Fruit fly (Drosophila melanogaster) whole organism, embryonic: Measurements from ENCODE around the gene RluA-1.

Source experiments
- Aef1 ChIP-seq: fragments of 200-800 bp; sonication (Bioruptor generic); IDR thresholded peaks from 3 replicates; pipeline ENCODE4 v1.3.6; 2022; ENCODE audit warnings: missing biosample characterization, missing genetic modification characterization
- Blimp-1 ChIP-seq: fragments of 200-800 bp; sonication (Bioruptor generic); optimal IDR thresholded peaks from 3 replicates; lab custom pipeline; 2018; ENCODE audit warnings: missing biosample characterization, missing genetic modification characterization, mild to moderate bottlenecking, moderate library complexity, missing genetic modification reagents
- CG11085 ChIP-seq: fragments of 200-800 bp; sonication (Bioruptor generic); IDR thresholded peaks from 2 replicates; pipeline ENCODE4 v1.3.6; 2022; ENCODE audit warnings: missing biosample characterization, missing genetic modification characterization
- CG12299 ChIP-seq: fragments of 200-800 bp; sonication (Bioruptor generic); optimal IDR thresholded peaks from 2 replicates; lab custom pipeline; 2018; ENCODE audit warnings: missing biosample characterization, mild to moderate bottlenecking, missing genetic modification characterization
- CG12391 ChIP-seq: fragments of 200-800 bp; sonication (Bioruptor generic); optimal IDR thresholded peaks from 3 replicates; lab custom pipeline; 2018; ENCODE audit warnings: missing biosample characterization, mild to moderate bottlenecking, missing genetic modification characterization, moderate library complexity
- CG13775 ChIP-seq: fragments of 200-800 bp; sonication (Bioruptor generic); optimal IDR thresholded peaks from 3 replicates; lab custom pipeline; 2017; ENCODE audit warnings: missing biosample characterization, mild to moderate bottlenecking, missing genetic modification characterization
- CG15696 ChIP-seq: fragments of 200-800 bp; sonication (Bioruptor generic); optimal IDR thresholded peaks from 2 replicates; lab custom pipeline; 2019; ENCODE audit warnings: missing biosample characterization, mild to moderate bottlenecking, missing genetic modification characterization, moderate library complexity
- CG1603 ChIP-seq: fragments of 200-800 bp; sonication (Bioruptor generic); optimal IDR thresholded peaks from 2 replicates; lab custom pipeline; 2019; ENCODE audit warnings: missing biosample characterization, mild to moderate bottlenecking, missing genetic modification characterization, moderate library complexity
- CG16779 ChIP-seq: fragments of 200-800 bp; sonication (Bioruptor generic); IDR thresholded peaks from 2 replicates; pipeline ENCODE4 v1.3.6; 2022; ENCODE audit warnings: missing biosample characterization, missing genetic modification characterization
- CG16863 ChIP-seq: fragments of 200-800 bp; sonication (Bioruptor generic); optimal IDR thresholded peaks from 3 replicates; lab custom pipeline; 2016; ENCODE audit warnings: missing biosample characterization, missing genetic modification characterization
- CG17186 ChIP-seq: fragments of 200-800 bp; sonication (Bioruptor generic); optimal IDR thresholded peaks from 3 replicates; lab custom pipeline; 2017; ENCODE audit warnings: missing biosample characterization, missing genetic modification reagents, missing genetic modification characterization
- CG17802 ChIP-seq: fragments of 200-800 bp; sonication (Bioruptor generic); optimal IDR thresholded peaks from 2 replicates; lab custom pipeline; 2018; ENCODE audit warnings: missing biosample characterization, mild to moderate bottlenecking, missing genetic modification characterization, moderate library complexity
- CG2202 ChIP-seq: fragments of 200-800 bp; sonication (Bioruptor generic); optimal IDR thresholded peaks from 2 replicates; lab custom pipeline; 2018; ENCODE audit warnings: missing biosample characterization, mild to moderate bottlenecking, missing genetic modification characterization
- CG2678 ChIP-seq: fragments of 200-800 bp; sonication (Bioruptor generic); optimal IDR thresholded peaks from 3 replicates; lab custom pipeline; 2019; ENCODE audit warnings: missing biosample characterization, mild to moderate bottlenecking, missing genetic modification characterization, moderate library complexity
- CG32767 ChIP-seq: fragments of 200-800 bp; sonication (Bioruptor generic); IDR thresholded peaks from 2 replicates; pipeline ENCODE4 v1.3.6; 2022; ENCODE audit warnings: missing biosample characterization, missing genetic modification characterization
- CG32772 ChIP-seq: fragments of 200-800 bp; sonication (Bioruptor generic); IDR thresholded peaks from 2 replicates; pipeline ENCODE4 v1.3.6; 2022; ENCODE audit warnings: missing biosample characterization, missing genetic modification characterization
- CG3281 ChIP-seq: fragments of 200-800 bp; sonication (Bioruptor generic); optimal IDR thresholded peaks from 3 replicates; lab custom pipeline; 2017; ENCODE audit warnings: missing biosample characterization, mild to moderate bottlenecking, missing genetic modification characterization
- CG3847 ChIP-seq: fragments of 200-800 bp; sonication (Bioruptor generic); IDR thresholded peaks from 2 replicates; pipeline ENCODE4 v1.3.6; 2022; ENCODE audit warnings: missing biosample characterization, missing genetic modification characterization
- CG5953 ChIP-seq: fragments of 200-800 bp; sonication (Bioruptor generic); IDR thresholded peaks from 2 replicates; pipeline ENCODE4 v1.3.6; 2022; ENCODE audit warnings: missing biosample characterization, missing genetic modification characterization
- CG7839 ChIP-seq: fragments of 200-800 bp; sonication (Bioruptor generic); optimal IDR thresholded peaks from 3 replicates; lab custom pipeline; 2018; ENCODE audit warnings: missing biosample characterization, mild to moderate bottlenecking, missing genetic modification characterization, moderate library complexity
- CG8281 ChIP-seq: fragments of 200-800 bp; sonication (Bioruptor generic); optimal IDR thresholded peaks from 2 replicates; lab custom pipeline; 2018; ENCODE audit warnings: missing biosample characterization, mild to moderate bottlenecking, missing genetic modification characterization, moderate library complexity
- CG9932 ChIP-seq: fragments of 200-800 bp; sonication (Bioruptor generic); IDR thresholded peaks from 2 replicates; pipeline ENCODE4 v1.3.6; 2022; ENCODE audit warnings: missing biosample characterization, missing genetic modification characterization
- CoRest ChIP-seq: fragments of 200-800 bp; sonication (Bioruptor generic); optimal IDR thresholded peaks from 3 replicates; lab custom pipeline; 2018; ENCODE audit warnings: missing biosample characterization, mild to moderate bottlenecking, missing genetic modification characterization, moderate library complexity
- Dek ChIP-seq: fragments of 200-800 bp; sonication (Bioruptor generic); optimal IDR thresholded peaks from 3 replicates; lab custom pipeline; 2019; ENCODE audit warnings: missing biosample characterization, mild to moderate bottlenecking, missing genetic modification characterization, moderate library complexity
- Drgx ChIP-seq: fragments of 200-800 bp; sonication (Bioruptor generic); IDR thresholded peaks from 2 replicates; pipeline ENCODE4 v1.3.6; 2022; ENCODE audit warnings: missing biosample characterization, missing genetic modification characterization
- Eip74EF ChIP-seq, 2 experiments: fragments of 200-800 bp in 1 of 2; fragments of >200 bp in 1 of 2; sonication (Bioruptor generic) in 1 of 2; optimal IDR thresholded peaks; 2 replicates each; lab custom pipeline; 2017 to 2019; ENCODE audit warnings: missing biosample characterization in 2 of 2, missing genetic modification characterization in 2 of 2, mild to moderate bottlenecking in 1 of 2, moderate library complexity in 1 of 2
- Ets65A ChIP-seq: fragments of 200-800 bp; sonication (Bioruptor generic); peaks from one replicate; lab custom pipeline; 2016; ENCODE audit warnings: missing biosample characterization, missing genetic modification characterization
- MTF-1 ChIP-seq: fragments of 200-800 bp; sonication (Bioruptor generic); optimal IDR thresholded peaks from 2 replicates; lab custom pipeline; 2018; ENCODE audit warnings: missing biosample characterization, mild to moderate bottlenecking, missing genetic modification characterization, borderline replicate concordance
- Mad ChIP-seq: fragments of 200-800 bp; sonication (Bioruptor generic); optimal IDR thresholded peaks from 2 replicates; lab custom pipeline; 2016; ENCODE audit warnings: missing biosample characterization, missing genetic modification characterization
- NFAT ChIP-seq: fragments of 200-800 bp; sonication (Bioruptor generic); IDR thresholded peaks from 2 replicates; pipeline ENCODE4 v1.3.6; 2022; ENCODE audit warnings: missing biosample characterization, missing genetic modification characterization
- NK7.1 ChIP-seq: fragments of 200-800 bp; sonication (Bioruptor generic); optimal IDR thresholded peaks from 3 replicates; lab custom pipeline; 2016; ENCODE audit warnings: missing biosample characterization, missing genetic modification characterization
- Scr ChIP-seq: fragments of 200-800 bp; sonication (Bioruptor generic); IDR thresholded peaks from 2 replicates; pipeline ENCODE4 v1.3.6; 2022; ENCODE audit warnings: missing biosample characterization, missing genetic modification characterization; ENCODE audit not compliant: partially characterized antibody
- Sox102F ChIP-seq: fragments of 200-800 bp; sonication (Bioruptor generic); optimal IDR thresholded peaks from 2 replicates; lab custom pipeline; 2018; ENCODE audit warnings: missing biosample characterization, mild to moderate bottlenecking, missing genetic modification characterization, moderate library complexity
- Sry-β ChIP-seq: fragments of 200-800 bp; sonication (Bioruptor generic); optimal IDR thresholded peaks from 2 replicates; lab custom pipeline; 2018; ENCODE audit warnings: missing biosample characterization, mild to moderate bottlenecking, missing genetic modification characterization, moderate library complexity
- Taf1 ChIP-seq: fragments of 200-800 bp; sonication (Bioruptor generic); IDR thresholded peaks from 2 replicates; pipeline ENCODE4 v1.3.6; 2022; ENCODE audit warnings: missing biosample characterization, missing genetic modification characterization
- Xbp1 ChIP-seq: fragments of 200-800 bp; sonication (Bioruptor generic); optimal IDR thresholded peaks from 3 replicates; lab custom pipeline; 2016; ENCODE audit warnings: missing biosample characterization, mild to moderate bottlenecking, missing genetic modification characterization
- aop ChIP-seq: fragments of 200-800 bp; sonication (Bioruptor generic); IDR thresholded peaks from 2 replicates; pipeline ENCODE4 v1.3.6; 2022; ENCODE audit warnings: missing biosample characterization, missing genetic modification characterization
- az2 ChIP-seq: fragments of 200-800 bp; sonication (Bioruptor generic); optimal IDR thresholded peaks from 3 replicates; lab custom pipeline; 2016; ENCODE audit warnings: missing biosample characterization, missing genetic modification characterization
- bab2 ChIP-seq: fragments of 200-800 bp; sonication (Bioruptor generic); optimal IDR thresholded peaks from 2 replicates; lab custom pipeline; 2016; ENCODE audit warnings: missing biosample characterization, missing genetic modification characterization
- chinmo ChIP-seq: fragments of 200-800 bp; sonication (Bioruptor generic); IDR thresholded peaks from 4 replicates; pipeline ENCODE4 v1.3.6; 2022; ENCODE audit warnings: missing biosample characterization, missing genetic modification characterization; ENCODE audit not compliant: partially characterized antibody
- nau ChIP-seq: fragments of 200-800 bp; sonication (Bioruptor generic); optimal IDR thresholded peaks from 3 replicates; lab custom pipeline; 2017; ENCODE audit warnings: missing biosample characterization, mild to moderate bottlenecking, missing genetic modification characterization, missing genetic modification reagents
- nom ChIP-seq: fragments of 200-800 bp; sonication (Bioruptor generic); optimal IDR thresholded peaks from 2 replicates; lab custom pipeline; 2017; ENCODE audit warnings: missing biosample characterization, missing genetic modification characterization, mild to moderate bottlenecking, moderate library complexity, missing genetic modification reagents
- pros ChIP-seq: fragments of 200-800 bp; sonication (Bioruptor generic); optimal IDR thresholded peaks from 3 replicates; lab custom pipeline; 2019; ENCODE audit warnings: missing biosample characterization, mild to moderate bottlenecking, missing genetic modification characterization, moderate library complexity
- psq ChIP-seq: fragments of 200-800 bp; sonication (Bioruptor generic); optimal IDR thresholded peaks from 2 replicates; lab custom pipeline; 2017; ENCODE audit warnings: missing biosample characterization, missing genetic modification characterization
- scrt ChIP-seq: fragments of 200-800 bp; sonication (Bioruptor generic); optimal IDR thresholded peaks from 2 replicates; lab custom pipeline; 2018; ENCODE audit warnings: missing biosample characterization, mild to moderate bottlenecking, missing genetic modification characterization, moderate library complexity
- sens ChIP-seq: fragments of 200-800 bp; sonication (Bioruptor generic); peaks from one replicate; lab custom pipeline; 2016; ENCODE audit warnings: missing biosample characterization, missing genetic modification characterization
- tin ChIP-seq: fragments of 200-800 bp; sonication (Bioruptor generic); optimal IDR thresholded peaks from 3 replicates; lab custom pipeline; 2016; ENCODE audit warnings: missing biosample characterization, missing genetic modification characterization
- toy ChIP-seq: fragments of 200-800 bp; sonication (Bioruptor generic); IDR thresholded peaks from 2 replicates; pipeline ENCODE4 v1.3.6; 2022; ENCODE audit warnings: missing biosample characterization, missing genetic modification characterization
- wek ChIP-seq: fragments of 200-800 bp; sonication (Bioruptor generic); optimal IDR thresholded peaks from 3 replicates; lab custom pipeline; 2018; ENCODE audit warnings: missing biosample characterization, mild to moderate bottlenecking, missing genetic modification characterization, moderate library complexity
- z ChIP-seq: fragments of 200-800 bp; sonication (Bioruptor generic); IDR thresholded peaks from 3 replicates; pipeline ENCODE4 v1.3.6; 2022; ENCODE audit warnings: missing biosample characterization, missing genetic modification characterization

Gene RluA-1

DNA sequence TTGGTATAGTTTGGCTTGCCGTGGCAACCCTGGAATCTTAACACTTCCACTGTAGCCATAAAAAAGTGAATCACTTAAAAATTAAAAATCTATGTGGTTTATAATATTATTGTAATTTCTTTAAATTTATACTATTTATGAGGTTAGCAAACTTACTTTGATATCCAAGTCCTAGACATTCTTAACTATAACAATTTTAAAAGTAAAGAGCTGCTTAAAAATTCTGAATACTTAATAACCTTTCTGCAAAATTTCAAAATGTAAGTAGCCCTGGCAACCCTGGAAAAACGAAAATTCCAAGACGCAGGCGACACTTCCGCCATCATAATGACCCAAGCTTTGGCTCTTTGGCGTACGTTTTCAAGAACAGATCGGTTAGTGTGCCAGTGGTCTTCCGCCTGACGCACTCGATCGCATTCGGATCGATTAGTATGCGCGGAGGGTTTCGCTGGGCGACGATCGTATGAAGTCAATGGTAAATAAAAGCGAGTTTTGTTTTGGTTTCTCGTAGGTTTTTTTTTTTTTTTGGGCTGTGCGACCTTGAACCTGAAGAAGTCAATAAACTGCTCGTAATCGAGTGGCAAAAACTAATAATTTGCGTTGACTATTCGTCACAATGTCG lies 41.5 kb upstream of the RluA-1 start (continued):
- TF ChIP-seq Mad (GFP tag; lab: Kevin White, UChicago) (no peak), nau (GFP tag; lab: Kevin White, UChicago) (no peak), Sry-β (no peak), CG13775 (no peak), CG32767 (GFP tag; lab: Robert Waterston, UW) (no peak), CG5953 (GFP tag; lab: Robert Waterston, UW) (no peak), pros (GFP tag; lab: Kevin White, UChicago) (no peak), CG15696 (no peak), CG12391 (no peak), wek (GFP tag; lab: Kevin White, UChicago) (no peak), Ets65A (GFP tag; lab: Kevin White, UChicago) (no peak), chinmo (GFP tag; lab: Robert Waterston, UW) (0 out of 4 replicates have a peak, but pooled peaks have one; percentile 58), bab2 (no peak), scrt (GFP tag; lab: Kevin White, UChicago) (no peak), CG1603 (tag; lab: Kevin White, UChicago) (no peak), toy (GFP tag; lab: Robert Waterston, UW) (no peak), CG9932 (GFP tag; lab: Robert Waterston, UW) (0 out of 2 replicates have a peak, but pooled peaks have one; percentile 39), tin (GFP tag; lab: Kevin White, UChicago) (no peak), Blimp-1 (peak; percentile 79), CG8281 (no peak), Aef1 (no peak), Sox102F (GFP tag; lab: Kevin White, UChicago) (no peak), sens (GFP tag; lab: Kevin White, UChicago) (peak; percentile 16), CG11085 (GFP tag; lab: Robert Waterston, UW) (no peak), CG32772 (GFP tag; lab: Robert Waterston, UW) (no peak), Drgx (GFP tag; lab: Robert Waterston, UW) (no peak), NFAT (GFP tag; lab: Robert Waterston, UW) (no peak), NK7.1 (no peak), CG3847 (GFP tag; lab: Robert Waterston, UW) (no peak), CG12299 (no peak), Eip74EF (GFP tag; optimal IDR thresholded peaks at IDR 0.05; lab: Kevin White, UChicago) (peak in 1 of 2 experiments; percentile 84), CG7839 (peak; percentile 26), Dek (tag; lab: Kevin White, UChicago) (no peak), MTF-1 (GFP tag; lab: Kevin White, UChicago) (no peak), aop (GFP tag; lab: Robert Waterston, UW) (no peak), CG3281 (GFP tag; lab: Kevin White, UChicago) (no peak), CG2678 (tag; lab: Kevin White, UChicago) (no peak), Xbp1 (GFP tag; lab: Kevin White, UChicago) (no peak), z (no peak), Taf1 (GFP tag; lab: Robert Waterston, UW) (no peak), CG17802 (tag; lab: Kevin White, UChicago) (no peak), psq (GFP tag; lab: Kevin White, UChicago) (no peak), nom (no peak), CoRest (tag; lab: Kevin White, UChicago) (no peak), Scr (GFP tag; lab: Robert Waterston, UW) (no peak), CG16863 (no peak), CG2202 (tag; lab: Kevin White, UChicago) (no peak), CG17186 (GFP tag; lab: Kevin White, UChicago) (no peak), az2 (GFP tag; lab: Kevin White, UChicago) (no peak), CG16779 (GFP tag; lab: Robert Waterston, UW) (no peak)
